Worm (Caenorhabditis elegans): ENCODE data around the gene ZC250.2.

DNA sequence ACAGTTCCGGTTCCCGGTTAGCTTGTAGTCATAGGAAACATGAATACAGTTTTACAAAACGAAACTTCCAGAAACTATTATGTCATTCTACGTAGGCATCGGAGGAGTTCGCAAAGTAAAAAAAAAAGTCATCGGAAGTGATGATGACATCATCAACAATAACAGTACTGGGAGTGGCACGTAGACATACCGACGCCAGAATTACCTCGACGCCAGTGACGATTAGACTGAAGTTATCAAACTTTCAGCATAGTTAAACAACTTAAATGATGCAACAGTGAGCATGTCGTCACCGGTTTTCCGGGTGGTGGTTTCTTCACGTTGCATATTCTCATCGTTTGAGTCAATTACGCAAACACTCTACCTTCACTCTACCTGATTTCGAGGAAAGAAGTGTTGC lies 28.3 kb downstream of the ZC250.2 start:
- TF ChIP-seq unc-62 (GFP tag; optimal IDR thresholded peaks at IDR 0.05) (no peak), mdl-1 (tag; optimal IDR thresholded peaks at IDR 0.05) (no peak), nhr-6 (tag; optimal IDR thresholded peaks at IDR 0.05) (no peak), lsy-2 (tag; optimal IDR thresholded peaks at IDR 0.05) (no peak), R02D3.7 (tag; optimal IDR thresholded peaks at IDR 0.05) (no peak), nhr-77 (tag; optimal IDR thresholded peaks at IDR 0.05) (no peak)
